Worm (Caenorhabditis elegans) whole organism, L2 larva: ENCODE results near the gene lin-54.

ENCODE experiments used
- C34F6.9 ChIP-seq: fragments of 150-350 bp; optimal IDR thresholded peaks from 2 replicates; lab custom pipeline; 2014; ENCODE audit warnings: missing biosample characterization, missing genetic modification characterization
- F13H6.1 ChIP-seq: sonication (generic microtip); optimal IDR thresholded peaks from 2 replicates; lab custom pipeline; 2016; ENCODE audit warnings: missing genetic modification characterization, missing compliant biosample characterization
- R02D3.7 ChIP-seq: fragments of 150-350 bp; optimal IDR thresholded peaks from 2 replicates; lab custom pipeline; 2014; ENCODE audit warnings: missing biosample characterization, missing genetic modification characterization
- Y55F3AM.14 ChIP-seq: fragments of 200-800 bp; sonication (Bioruptor generic); optimal IDR thresholded peaks from 2 replicates; lab custom pipeline; 2018; ENCODE audit warnings: mild to moderate bottlenecking, missing genetic modification characterization, missing compliant biosample characterization
- ama-1 ChIP-seq: fragments of 150-350 bp; optimal IDR thresholded peaks from 2 replicates; lab custom pipeline; 2018; ENCODE audit warnings: inconsistent platforms
- blmp-1 ChIP-seq: sonication (generic microtip); optimal IDR thresholded peaks from 2 replicates; lab custom pipeline; 2017; ENCODE audit warnings: missing genetic modification characterization, mild to moderate bottlenecking, missing compliant biosample characterization, antibody characterized with exemption, moderate library complexity; ENCODE audit not compliant: insufficient read depth
- ceh-16 ChIP-seq: fragments of 150-350 bp; optimal IDR thresholded peaks from 2 replicates; lab custom pipeline; 2014; ENCODE audit warnings: missing biosample characterization, missing genetic modification characterization
- crh-2 ChIP-seq: sonication (generic microtip); optimal IDR thresholded peaks from 2 replicates; lab custom pipeline; 2017; ENCODE audit warnings: missing biosample characterization, missing genetic modification characterization
- egl-27 ChIP-seq: sonication (generic microtip); optimal IDR thresholded peaks from 3 replicates; lab custom pipeline; 2017; ENCODE audit warnings: missing biosample characterization, missing genetic modification reagents, missing genetic modification characterization
- elt-1 ChIP-seq: fragments of 150-350 bp; optimal IDR thresholded peaks from 2 replicates; lab custom pipeline; 2014; ENCODE audit warnings: missing biosample characterization, missing genetic modification characterization
- fos-1 ChIP-seq: fragments of 150-350 bp; optimal IDR thresholded peaks from 2 replicates; lab custom pipeline; 2014; ENCODE audit warnings: missing biosample characterization, missing genetic modification characterization
- gmeb-1 ChIP-seq: fragments of 150-350 bp; optimal IDR thresholded peaks from 2 replicates; lab custom pipeline; 2014; ENCODE audit warnings: missing biosample characterization, missing genetic modification characterization
- lin-13 ChIP-seq: fragments of 150-350 bp; optimal IDR thresholded peaks from 2 replicates; lab custom pipeline; 2014; ENCODE audit warnings: missing biosample characterization, missing genetic modification reagents, missing genetic modification characterization
- lsy-2 ChIP-seq, 2 experiments: fragments of 150-350 bp in 1 of 2; sonication (generic microtip) in 1 of 2; optimal IDR thresholded peaks; 2 replicates each; lab custom pipeline; 2014 to 2017; ENCODE audit warnings: missing biosample characterization in 2 of 2, missing genetic modification characterization in 2 of 2
- mab-5 ChIP-seq: fragments of 150-350 bp; optimal IDR thresholded peaks from 2 replicates; lab custom pipeline; 2014; ENCODE audit warnings: missing biosample characterization, missing genetic modification characterization
- mdl-1 ChIP-seq, 2 experiments: fragments of 150-350 bp in 1 of 2; sonication (generic microtip) in 1 of 2; optimal IDR thresholded peaks; 2 replicates each; lab custom pipeline; 2017; ENCODE audit warnings: missing biosample characterization in 2 of 2, missing genetic modification characterization in 2 of 2
- nhr-10 ChIP-seq: sonication (generic microtip); optimal IDR thresholded peaks from 2 replicates; lab custom pipeline; 2017; ENCODE audit warnings: missing biosample characterization, missing genetic modification characterization
- nhr-12 ChIP-seq: fragments of 150-350 bp; optimal IDR thresholded peaks from 2 replicates; lab custom pipeline; 2014; ENCODE audit warnings: missing biosample characterization, missing genetic modification characterization
- nhr-129 ChIP-seq: fragments of 150-350 bp; optimal IDR thresholded peaks from 2 replicates; lab custom pipeline; 2014; ENCODE audit warnings: missing biosample characterization, missing genetic modification characterization
- nhr-21 ChIP-seq: fragments of 150-350 bp; optimal IDR thresholded peaks from 2 replicates; lab custom pipeline; 2014; ENCODE audit warnings: missing biosample characterization, missing genetic modification characterization
- nhr-23 ChIP-seq: fragments of 150-350 bp; optimal IDR thresholded peaks from 2 replicates; lab custom pipeline; 2014; ENCODE audit warnings: missing biosample characterization, missing genetic modification reagents, missing genetic modification characterization
- nhr-237 ChIP-seq: fragments of 150-350 bp; optimal IDR thresholded peaks from 2 replicates; lab custom pipeline; 2014; ENCODE audit warnings: missing biosample characterization, missing genetic modification characterization
- nhr-6 ChIP-seq: fragments of 150-350 bp; optimal IDR thresholded peaks from 2 replicates; lab custom pipeline; 2014; ENCODE audit warnings: missing biosample characterization, missing genetic modification characterization
- peb-1 ChIP-seq: fragments of 150-350 bp; optimal IDR thresholded peaks from 2 replicates; lab custom pipeline; 2014; ENCODE audit warnings: missing biosample characterization, missing genetic modification characterization
- sem-4 ChIP-seq: fragments of 150-350 bp; optimal IDR thresholded peaks from 2 replicates; lab custom pipeline; 2014; ENCODE audit warnings: missing biosample characterization, missing genetic modification reagents, missing genetic modification characterization
- skn-1 ChIP-seq: sonication (generic microtip); optimal IDR thresholded peaks from 2 replicates; lab custom pipeline; 2017; ENCODE audit warnings: missing biosample characterization, missing genetic modification characterization
- sma-3 ChIP-seq: sonication (generic microtip); optimal IDR thresholded peaks from 2 replicates; lab custom pipeline; 2016; ENCODE audit warnings: missing genetic modification reagents, missing genetic modification characterization, missing compliant biosample characterization
- sma-9 ChIP-seq, 2 experiments: fragments of 150-350 bp in 1 of 2; sonication (generic microtip) in 1 of 2; optimal IDR thresholded peaks; 2 replicates each; lab custom pipeline; 2014 to 2016; ENCODE audit warnings: missing genetic modification characterization in 2 of 2, mild to moderate bottlenecking in 1 of 2, missing biosample characterization in 1 of 2, missing compliant biosample characterization in 1 of 2, missing genetic modification reagents in 1 of 2, moderate library complexity in 1 of 2
- snpc-4 ChIP-seq: fragments of 150-350 bp; optimal IDR thresholded peaks from 2 replicates; lab custom pipeline; 2014; ENCODE audit warnings: missing biosample characterization, missing genetic modification characterization
- unc-39 ChIP-seq: fragments of 150-350 bp; optimal IDR thresholded peaks from 2 replicates; lab custom pipeline; 2014; ENCODE audit warnings: missing biosample characterization, missing genetic modification characterization
- unc-55 ChIP-seq: fragments of 150-350 bp; sonication (generic microtip); optimal IDR thresholded peaks from 3 replicates; lab custom pipeline; 2014; ENCODE audit warnings: missing biosample characterization, missing genetic modification reagents, missing genetic modification characterization
- unc-62 ChIP-seq: fragments of 150-350 bp; optimal IDR thresholded peaks from 2 replicates; lab custom pipeline; 2014; ENCODE audit warnings: missing biosample characterization, missing genetic modification reagents, missing genetic modification characterization
- ztf-1 ChIP-seq: fragments of 200-800 bp; sonication (Bioruptor generic); conservative IDR thresholded peaks from 2 replicates; pipeline ENCODE4 v1.3.6; 2022; ENCODE audit warnings: missing genetic modification characterization, missing compliant biosample characterization
- ztf-11 ChIP-seq: sonication (generic microtip); optimal IDR thresholded peaks from 2 replicates; lab custom pipeline; 2017; ENCODE audit warnings: missing biosample characterization, missing genetic modification characterization
- ztf-4 ChIP-seq: fragments of 150-350 bp; optimal IDR thresholded peaks from 2 replicates; lab custom pipeline; 2014; ENCODE audit warnings: missing biosample characterization, missing genetic modification characterization

Gene lin-54

DNA sequence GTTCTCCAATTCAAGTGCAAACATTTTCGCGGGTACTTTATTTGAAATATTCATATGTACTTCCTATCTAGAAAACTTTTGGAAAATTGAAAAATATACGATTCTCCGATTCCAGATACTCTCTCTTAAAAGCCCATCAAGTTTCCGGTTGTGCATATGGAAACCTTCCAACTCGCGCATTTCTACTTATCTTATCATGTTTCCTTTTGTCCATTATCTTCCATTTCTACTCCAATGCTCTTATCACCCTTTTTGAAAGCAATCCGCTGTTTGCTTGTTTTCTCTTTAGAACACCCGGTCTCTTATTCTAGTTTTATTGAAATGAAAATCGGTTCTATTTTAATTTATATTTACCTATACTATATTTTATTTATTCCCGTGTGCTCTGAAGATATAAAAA, 19.2 kb upstream of the lin-54 start, which contains the start of gene C48D1.5:
C48D1.5 (plus strand) TSS at position 301 of the 400 bp plus-strand sequence.
- no peak for TF ChIP-seq R02D3.7 (tag; lab: Kevin White, UChicago)
- TF ChIP-seq peb-1 (tag; lab: Kevin White, UChicago): no peak
- no peak for TF ChIP-seq nhr-129 (tag; lab: Kevin White, UChicago)
- no peak for TF ChIP-seq skn-1 (tag; lab: Kevin White, UChicago)
- TF ChIP-seq mab-5 (tag; lab: Kevin White, UChicago): no peak
- no peak for TF ChIP-seq elt-1 (tag; lab: Kevin White, UChicago)
- no peak for TF ChIP-seq C34F6.9 (tag; lab: Kevin White, UChicago)
- no peak for TF ChIP-seq nhr-237 (tag; lab: Kevin White, UChicago)
- no peak for TF ChIP-seq sem-4
- no peak for TF ChIP-seq snpc-4 (tag; lab: Kevin White, UChicago)
- no peak for TF ChIP-seq sma-3
- TF ChIP-seq egl-27 (tag; lab: Kevin White, UChicago): no peak
- TF ChIP-seq ztf-1 (GFP tag; lab: Robert Waterston, UW): no peak
- TF ChIP-seq ceh-16 (tag; lab: Kevin White, UChicago): no peak
- no peak for TF ChIP-seq F13H6.1 (tag; lab: Kevin White, UChicago)
- no peak for TF ChIP-seq ztf-11 (tag; lab: Kevin White, UChicago)
- TF ChIP-seq ama-1 (lab: Kevin White, UChicago): no peak
- no peak for TF ChIP-seq fos-1
- no peak for TF ChIP-seq unc-39 (tag; lab: Kevin White, UChicago)
- no peak for TF ChIP-seq Y55F3AM.14 (GFP tag; lab: Kevin White, UChicago)

DNA sequence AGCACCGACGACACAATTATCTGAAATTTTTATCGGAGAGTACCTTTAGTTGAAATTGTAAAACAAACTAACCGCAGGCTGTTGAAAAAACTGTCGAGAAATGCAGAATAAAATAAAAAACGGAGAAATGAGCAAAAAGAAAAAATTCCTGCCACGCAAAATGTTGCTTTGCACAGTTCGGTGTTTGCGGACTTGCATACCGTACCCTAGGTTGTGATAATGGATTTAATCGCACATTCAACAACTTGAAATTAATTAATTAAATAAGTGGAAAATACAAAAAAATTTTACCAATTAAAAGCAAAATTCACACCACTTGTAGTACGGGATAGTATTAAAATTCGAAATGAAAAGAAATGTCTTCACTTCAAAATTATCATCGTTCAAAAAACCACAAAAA, 9.5 kb upstream of the lin-54 start:
- TF ChIP-seq mab-5 (tag; lab: Kevin White, UChicago): no peak
- TF ChIP-seq nhr-12: no peak
- TF ChIP-seq C34F6.9 (tag; lab: Kevin White, UChicago): peak; percentile 55
- peak; percentile 73 for TF ChIP-seq crh-2
- TF ChIP-seq nhr-6: peak; percentile 7
- no peak for TF ChIP-seq R02D3.7 (tag; lab: Kevin White, UChicago)
- no peak for TF ChIP-seq nhr-237 (tag; lab: Kevin White, UChicago)
- TF ChIP-seq mdl-1 (tag; optimal IDR thresholded peaks at IDR 0.05; lab: Kevin White, UChicago): no peak
- TF ChIP-seq nhr-23 (tag; lab: Kevin White, UChicago): no peak
- TF ChIP-seq ama-1 (lab: Kevin White, UChicago): no peak
- peak; percentile 60 for TF ChIP-seq lin-13
- peak; percentile 88 to 98 for TF ChIP-seq lsy-2 (tag; optimal IDR thresholded peaks at IDR 0.05; lab: Kevin White, UChicago)
- no peak for TF ChIP-seq ztf-4
- TF ChIP-seq fos-1: peak; percentile 9
- TF ChIP-seq nhr-129 (tag; lab: Kevin White, UChicago): peak; percentile 81
- TF ChIP-seq gmeb-1 (tag; lab: Kevin White, UChicago): peak; percentile 5
- peak; percentile 73 for TF ChIP-seq unc-55 (GFP tag; lab: Kevin White, UChicago)
- TF ChIP-seq blmp-1: no peak

DNA sequence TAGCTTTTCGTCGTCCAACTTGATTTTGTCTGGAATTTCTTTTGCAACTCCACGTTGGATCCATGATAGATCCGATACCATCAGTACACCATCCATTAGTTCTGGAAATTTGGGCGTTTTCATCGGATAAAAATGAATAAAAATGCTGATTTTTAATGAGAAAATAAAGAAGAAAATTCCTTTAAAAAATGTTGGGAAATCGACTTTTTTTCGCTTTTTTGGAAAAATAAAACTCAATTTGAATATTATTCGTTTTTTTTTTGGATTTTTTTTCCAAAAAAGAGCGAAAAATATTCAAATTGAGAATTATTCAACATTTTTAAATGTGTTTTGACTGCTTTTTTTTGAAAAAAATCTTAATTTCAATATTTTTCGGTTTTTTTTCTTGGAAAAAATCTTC, 4.4 kb upstream of the lin-54 start, which contains the start of gene pwp-1:
pwp-1 (minus strand) TSS at position 101 of the 400 bp plus-strand sequence.
- TF ChIP-seq gmeb-1 (tag; lab: Kevin White, UChicago) (no peak), nhr-237 (tag; lab: Kevin White, UChicago) (no peak), nhr-12 (no peak), nhr-23 (tag; lab: Kevin White, UChicago) (no peak), mdl-1 (tag; optimal IDR thresholded peaks at IDR 0.05; lab: Kevin White, UChicago) (no peak), F13H6.1 (tag; lab: Kevin White, UChicago) (no peak), nhr-21 (tag; lab: Kevin White, UChicago) (no peak), unc-62 (GFP tag; lab: Kevin White, UChicago) (no peak), peb-1 (tag; lab: Kevin White, UChicago) (no peak), sma-9 (GFP tag; optimal IDR thresholded peaks at IDR 0.05; lab: Kevin White, UChicago) (no peak), sma-9 (tag; optimal IDR thresholded peaks at IDR 0.05; lab: Kevin White, UChicago) (no peak), ama-1 (lab: Kevin White, UChicago) (no peak), nhr-129 (tag; lab: Kevin White, UChicago) (no peak), nhr-10 (no peak)
- TF ChIP-seq, all 48 proteins: peak for 0
